Worm (Caenorhabditis elegans) whole organism, L3 larva: ENCODE results near the gene R02F11.12.

Experiments
- elt-3 ChIP-seq, 3 experiments: fragments of 150-350 bp in 1 of 3; sonication (generic microtip) in 2 of 3; optimal IDR thresholded peaks; 2 replicates in 2 of 3; 4 replicates in 1 of 3; lab custom pipeline; 2014 to 2017; ENCODE audit warnings: missing biosample characterization in 3 of 3, missing genetic modification characterization in 3 of 3
- nfya-1 ChIP-seq: sonication (generic microtip); optimal IDR thresholded peaks from 2 replicates; lab custom pipeline; 2017; ENCODE audit warnings: missing genetic modification characterization, mild to moderate bottlenecking, missing compliant biosample characterization, antibody characterized with exemption, moderate library complexity; ENCODE audit not compliant: insufficient read depth
- nhr-11 ChIP-seq: fragments of 150-350 bp; optimal IDR thresholded peaks from 2 replicates; lab custom pipeline; 2014; ENCODE audit warnings: missing biosample characterization, missing genetic modification characterization
- nhr-28 ChIP-seq: fragments of 150-350 bp; optimal IDR thresholded peaks from 2 replicates; lab custom pipeline; 2014; ENCODE audit warnings: missing biosample characterization, missing genetic modification characterization
- skn-1 ChIP-seq: fragments of 150-350 bp; optimal IDR thresholded peaks from 2 replicates; lab custom pipeline; 2014; ENCODE audit warnings: missing biosample characterization, missing genetic modification characterization
- tbx-2 ChIP-seq: sonication (generic microtip); optimal IDR thresholded peaks from 2 replicates; lab custom pipeline; 2016; ENCODE audit warnings: mild to moderate bottlenecking, missing genetic modification characterization, missing compliant biosample characterization

DNA sequence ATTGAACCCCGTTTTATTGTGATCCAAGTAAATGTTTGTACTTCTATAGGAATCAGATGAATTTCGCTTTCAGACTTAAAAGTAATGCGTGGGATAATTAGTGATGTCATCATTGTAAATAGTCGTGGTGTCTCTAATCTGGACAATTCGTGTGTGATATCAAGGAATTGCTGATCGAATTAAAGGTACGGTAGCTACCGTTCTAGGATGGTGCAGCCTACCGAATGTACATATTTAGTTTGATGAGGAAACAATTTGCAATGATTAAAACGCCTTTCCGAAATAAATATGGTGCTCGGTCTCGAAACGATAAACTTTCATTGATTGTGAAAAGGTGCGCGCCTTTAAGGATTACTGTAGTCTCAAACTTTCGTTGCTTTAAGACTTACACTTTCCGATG, 31.9 kb upstream of the R02F11.12 start:
- TF ChIP-seq nhr-11 (tag; lab: Kevin White, UChicago) (no peak), skn-1 (no peak), nfya-1 (tag; lab: Kevin White, UChicago) (no peak), nhr-28 (tag; lab: Kevin White, UChicago) (no peak), tbx-2 (tag; lab: Kevin White, UChicago) (no peak), elt-3 (tag; optimal IDR thresholded peaks at IDR 0.05; lab: Kevin White, UChicago) (no peak)
